Fruit fly (Drosophila melanogaster) whole organism, adult: ENCODE results near the gene ohgt.

ENCODE experiments used
- CG7045 ChIP-seq: fragments of 200-800 bp; sonication (Bioruptor generic); optimal IDR thresholded peaks from 2 replicates; lab custom pipeline; 2017; ENCODE audit warnings: missing biosample characterization, mild to moderate bottlenecking, missing genetic modification characterization
- Hr96 ChIP-seq: fragments of 200-800 bp; sonication (Bioruptor generic); optimal IDR thresholded peaks from 2 replicates; lab custom pipeline; 2016; ENCODE audit warnings: missing biosample characterization, missing genetic modification characterization
- bab1 ChIP-seq: fragments of 200-800 bp; sonication (Bioruptor generic); optimal IDR thresholded peaks from 3 replicates; lab custom pipeline; 2019; ENCODE audit warnings: missing biosample characterization, mild to moderate bottlenecking, missing genetic modification characterization, moderate library complexity
- cnc ChIP-seq, 2 experiments: fragments of >200 bp; optimal IDR thresholded peaks; 2 replicates each; lab custom pipeline; 2017
- kay ChIP-seq: fragments of 200-800 bp; sonication (Bioruptor generic); peaks from one replicate; lab custom pipeline; 2016; ENCODE audit warnings: missing biosample characterization, missing genetic modification characterization, borderline replicate concordance
- ovo ChIP-seq: fragments of 200-800 bp; sonication (Bioruptor generic); optimal IDR thresholded peaks from 2 replicates; lab custom pipeline; 2016; ENCODE audit warnings: missing biosample characterization, missing genetic modification characterization
- pad ChIP-seq: fragments of 200-800 bp; sonication (Bioruptor generic); optimal IDR thresholded peaks from 3 replicates; lab custom pipeline; 2017; ENCODE audit warnings: missing biosample characterization, missing genetic modification characterization, mild to moderate bottlenecking, moderate library complexity, missing genetic modification reagents
- toe ChIP-seq: fragments of 200-800 bp; sonication (Bioruptor generic); optimal IDR thresholded peaks from 2 replicates; lab custom pipeline; 2016; ENCODE audit warnings: missing biosample characterization, missing genetic modification characterization

DNA sequence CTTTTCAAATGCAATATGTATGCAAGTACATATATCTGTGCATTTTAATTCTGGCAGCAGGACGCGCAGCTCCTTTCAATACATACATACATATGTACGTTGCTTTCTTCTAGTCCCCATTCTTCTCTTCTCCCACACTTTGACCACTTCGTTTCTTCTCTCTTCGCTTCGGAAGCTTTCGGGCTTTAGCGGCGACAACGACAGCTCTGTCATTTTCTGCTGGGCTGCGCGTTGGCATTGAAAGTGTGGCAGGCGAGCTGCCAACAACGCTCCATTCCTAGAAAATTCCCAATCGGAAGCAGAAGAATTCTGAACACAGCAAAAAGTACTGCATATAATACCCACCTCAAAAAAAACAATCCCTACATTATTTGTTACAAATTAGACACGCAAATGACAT lies 34.1 kb downstream of the ohgt start:
- no peak for TF ChIP-seq ovo (GFP tag; lab: Kevin White, UChicago)
- no peak for TF ChIP-seq kay (GFP tag; lab: Kevin White, UChicago)
- peak; percentile 39 for TF ChIP-seq Hr96 (GFP tag; lab: Kevin White, UChicago)
- TF ChIP-seq CG7045 (GFP tag; lab: Kevin White, UChicago) = no peak
- TF ChIP-seq bab1 (GFP tag; lab: Kevin White, UChicago) = no peak
- TF ChIP-seq toe (GFP tag; lab: Kevin White, UChicago) = no peak
- TF ChIP-seq pad (GFP tag; lab: Kevin White, UChicago) = no peak
- TF ChIP-seq cnc (optimal IDR thresholded peaks at IDR 0.05; lab: Kevin White, UChicago) = no peak
